Worm (Caenorhabditis elegans) whole organism, young adult: ENCODE measurements around the gene M04D8.8.

Source experiments
- die-1 ChIP-seq: sonication (generic microtip); optimal IDR thresholded peaks from 2 replicates; lab custom pipeline; 2016; ENCODE audit warnings: missing genotype, mild to moderate bottlenecking, missing genetic modification characterization, missing compliant biosample characterization
- snpc-4 ChIP-seq, 5 experiments: fragments of 150-350 bp in 1 of 5; sonication (generic microtip) in 4 of 5; optimal IDR thresholded peaks; 2 replicates each; lab custom pipeline; 2014 to 2018; ENCODE audit warnings: missing genetic modification characterization in 5 of 5, missing biosample characterization in 3 of 5, antibody characterized with exemption in 2 of 5, mild to moderate bottlenecking in 2 of 5, missing compliant biosample characterization in 2 of 5, missing genotype in 2 of 5, moderate library complexity in 2 of 5, missing genetic modification reagents in 1 of 5

DNA sequence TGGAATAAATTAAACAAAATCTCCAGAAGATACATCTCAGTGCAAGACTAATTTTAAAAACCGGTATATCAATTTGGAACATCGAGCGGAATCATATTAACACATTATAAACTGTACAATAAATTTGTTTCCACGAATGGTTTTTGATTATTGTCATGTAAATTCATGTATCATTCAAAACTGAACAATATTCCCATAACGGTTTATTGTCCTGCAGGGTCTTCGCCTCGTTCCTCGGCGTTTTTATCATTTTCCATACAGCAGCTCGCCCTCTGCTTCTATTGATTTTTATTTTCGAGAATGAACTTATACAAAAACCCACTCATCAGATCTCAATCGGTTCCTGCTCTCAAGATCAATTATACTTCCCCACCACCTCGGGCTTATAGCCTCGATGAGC lies 25.0 kb downstream of the M04D8.8 start, which contains the start of gene T16G12.8:
- TF ChIP-seq snpc-4 (GFP tag; optimal IDR thresholded peaks at IDR 0.05; lab: Kevin White, UChicago) (no peak), snpc-4 (tag; optimal IDR thresholded peaks at IDR 0.05; lab: Kevin White, UChicago) (no peak), die-1 (tag; lab: Kevin White, UChicago) (no peak)
